Worm (Caenorhabditis elegans) whole organism, young adult: Measurements from ENCODE around the gene F40H3.1.
A peak's percentile ranks its signal among the peaks of the same experiment; 100 is the strongest.

Experiments used
- D2030.7 ChIP-seq: fragments of 200-800 bp; sonication (Bioruptor generic); IDR thresholded peaks from 2 replicates; pipeline ENCODE4 v1.3.6; 2022; ENCODE audit warnings: missing genetic modification reagents, missing genetic modification characterization, missing compliant biosample characterization
- F22D6.2 ChIP-seq: sonication (generic microtip); optimal IDR thresholded peaks from 2 replicates; lab custom pipeline; 2016; ENCODE audit warnings: mild to moderate bottlenecking, missing genetic modification characterization, missing compliant biosample characterization
- F39B2.1 ChIP-seq: fragments of 200-800 bp; sonication (Bioruptor generic); IDR thresholded peaks from 2 replicates; pipeline ENCODE4 v1.3.6; 2022; ENCODE audit warnings: missing genetic modification reagents, missing genetic modification characterization, missing compliant biosample characterization
- F49E8.2 ChIP-seq: sonication (generic microtip); optimal IDR thresholded peaks from 3 replicates; lab custom pipeline; 2017; ENCODE audit warnings: missing genetic modification characterization, mild to moderate bottlenecking, missing compliant biosample characterization, antibody characterized with exemption, moderate library complexity; ENCODE audit not compliant: insufficient read depth
- F57A8.1 ChIP-seq: fragments of 200-800 bp; sonication (Bioruptor generic); optimal IDR thresholded peaks from 2 replicates; lab custom pipeline; 2018; ENCODE audit warnings: mild to moderate bottlenecking, missing genetic modification characterization, moderate library complexity, missing compliant biosample characterization
- K11D2.4 ChIP-seq: fragments of 200-800 bp; sonication (Bioruptor generic); IDR thresholded peaks from 2 replicates; pipeline ENCODE4 v1.3.6; 2022; ENCODE audit warnings: missing genetic modification reagents, missing genetic modification characterization, missing compliant biosample characterization
- T07F8.4 ChIP-seq: sonication (generic microtip); optimal IDR thresholded peaks from 2 replicates; lab custom pipeline; 2016; ENCODE audit warnings: mild to moderate bottlenecking, missing genetic modification characterization, moderate library complexity, missing compliant biosample characterization
- T26A5.8 ChIP-seq: sonication (generic microtip); optimal IDR thresholded peaks from 2 replicates; lab custom pipeline; 2016; ENCODE audit warnings: missing genetic modification characterization, missing compliant biosample characterization
- Y53G8AR.9 ChIP-seq: fragments of 200-800 bp; sonication (Bioruptor generic); conservative IDR thresholded peaks from 2 replicates; pipeline ENCODE4 v1.3.6; 2022; ENCODE audit warnings: missing genetic modification reagents, missing genetic modification characterization, missing compliant biosample characterization
- Y79H2A.3 ChIP-seq: fragments of 200-800 bp; sonication (Bioruptor generic); conservative IDR thresholded peaks from 2 replicates; pipeline ENCODE4 v1.3.6; 2022; ENCODE audit warnings: missing genetic modification reagents, missing genetic modification characterization, missing compliant biosample characterization
- aptf-3 ChIP-seq: fragments of 200-800 bp; sonication (Bioruptor generic); IDR thresholded peaks from 2 replicates; pipeline ENCODE4 v1.3.6; 2022; ENCODE audit warnings: missing genetic modification characterization, missing compliant biosample characterization
- attf-3 ChIP-seq: fragments of 200-800 bp; sonication (Bioruptor generic); conservative IDR thresholded peaks from 2 replicates; pipeline ENCODE4 v1.3.6; 2022; ENCODE audit warnings: missing genetic modification reagents, missing genetic modification characterization, missing compliant biosample characterization
- attf-6 ChIP-seq: fragments of 200-800 bp; sonication (Bioruptor generic); IDR thresholded peaks from 2 replicates; pipeline ENCODE4 v1.3.6; 2022; ENCODE audit warnings: missing genetic modification reagents, missing genetic modification characterization, missing compliant biosample characterization
- bed-1 ChIP-seq: fragments of 200-800 bp; sonication (Bioruptor generic); IDR thresholded peaks from 2 replicates; pipeline ENCODE4 v1.3.6; 2022; ENCODE audit warnings: missing genetic modification reagents, missing genetic modification characterization, missing compliant biosample characterization
- cebp-1 ChIP-seq, 2 experiments: fragments of 200-800 bp in 1 of 2; sonication (Bioruptor generic) in 1 of 2; sonication (generic microtip) in 1 of 2; IDR thresholded peaks in 1 of 2; optimal IDR thresholded peaks in 1 of 2; 2 replicates each; pipeline versions ENCODE4 v1.3.6 to Lab custom; 2017 to 2022; ENCODE audit warnings: missing compliant biosample characterization in 2 of 2, missing genetic modification characterization in 2 of 2, mild to moderate bottlenecking in 1 of 2, missing genetic modification reagents in 1 of 2, moderate library complexity in 1 of 2
- chd-7 ChIP-seq: sonication (generic microtip); optimal IDR thresholded peaks from 2 replicates; lab custom pipeline; 2016; ENCODE audit warnings: mild to moderate bottlenecking, missing genetic modification characterization, moderate library complexity, missing compliant biosample characterization
- dox-1 ChIP-seq: fragments of 200-800 bp; sonication (Bioruptor generic); IDR thresholded peaks from 2 replicates; pipeline ENCODE4 v1.3.6; 2022; ENCODE audit warnings: missing genetic modification reagents, missing genetic modification characterization, missing compliant biosample characterization
- efl-1 ChIP-seq: fragments of 150-350 bp; optimal IDR thresholded peaks from 2 replicates; lab custom pipeline; 2014; ENCODE audit warnings: missing biosample characterization, missing genetic modification reagents, missing genetic modification characterization
- egl-18 ChIP-seq: fragments of 200-800 bp; sonication (Bioruptor generic); IDR thresholded peaks from 2 replicates; pipeline ENCODE4 v1.3.6; 2022; ENCODE audit warnings: missing genetic modification reagents, missing genetic modification characterization, missing compliant biosample characterization
- hlh-12 ChIP-seq: sonication (generic microtip); optimal IDR thresholded peaks from 2 replicates; lab custom pipeline; 2016; ENCODE audit warnings: missing genetic modification characterization, missing compliant biosample characterization
- hlh-26 ChIP-seq: fragments of 200-800 bp; sonication (Bioruptor generic); conservative IDR thresholded peaks from 2 replicates; pipeline ENCODE4 v1.3.6; 2022; ENCODE audit warnings: missing genetic modification reagents, missing genetic modification characterization, missing compliant biosample characterization
- hrde-1 ChIP-seq: sonication (generic microtip); optimal IDR thresholded peaks from 2 replicates; lab custom pipeline; 2016; ENCODE audit warnings: missing genetic modification characterization, mild to moderate bottlenecking, missing compliant biosample characterization, moderate library complexity, missing genotype, missing genetic modification reagents, borderline replicate concordance
- let-607 ChIP-seq, 2 experiments: fragments of 200-800 bp in 1 of 2; sonication (Bioruptor generic) in 1 of 2; sonication (generic microtip) in 1 of 2; optimal IDR thresholded peaks; 2 replicates each; lab custom pipeline; 2016 to 2018; ENCODE audit warnings: mild to moderate bottlenecking in 2 of 2, missing compliant biosample characterization in 2 of 2, missing genetic modification characterization in 2 of 2, moderate library complexity in 2 of 2, missing genotype in 1 of 2
- lin-26 ChIP-seq: fragments of 200-800 bp; sonication (Bioruptor generic); IDR thresholded peaks from 2 replicates; pipeline ENCODE4 v1.3.6; 2022; ENCODE audit warnings: missing genetic modification reagents, missing genetic modification characterization, missing compliant biosample characterization
- lin-54 ChIP-seq: fragments of 200-800 bp; sonication (Bioruptor generic); optimal IDR thresholded peaks from 2 replicates; lab custom pipeline; 2018; ENCODE audit warnings: mild to moderate bottlenecking, missing genetic modification characterization, missing compliant biosample characterization
- madf-6 ChIP-seq: fragments of 200-800 bp; sonication (Bioruptor generic); IDR thresholded peaks from 2 replicates; pipeline ENCODE4 v1.3.6; 2022; ENCODE audit warnings: missing genetic modification reagents, missing genetic modification characterization, missing compliant biosample characterization
- madf-8 ChIP-seq: fragments of 200-800 bp; sonication (Bioruptor generic); conservative IDR thresholded peaks from 2 replicates; pipeline ENCODE4 v1.3.6; 2022; ENCODE audit warnings: missing genetic modification reagents, missing genetic modification characterization, missing compliant biosample characterization
- nfyb-1 ChIP-seq: fragments of 200-800 bp; sonication (Bioruptor generic); IDR thresholded peaks from 2 replicates; pipeline ENCODE4 v1.3.6; 2022; ENCODE audit warnings: missing genetic modification reagents, missing genetic modification characterization, missing compliant biosample characterization
- nhr-27 ChIP-seq: fragments of 200-800 bp; sonication (Bioruptor generic); optimal IDR thresholded peaks from 2 replicates; lab custom pipeline; 2018; ENCODE audit warnings: mild to moderate bottlenecking, missing genetic modification characterization, moderate library complexity, missing compliant biosample characterization
- nhr-80 ChIP-seq: sonication (generic microtip); optimal IDR thresholded peaks from 2 replicates; lab custom pipeline; 2016; ENCODE audit warnings: missing genetic modification characterization, missing compliant biosample characterization
- nhr-90 ChIP-seq: sonication (generic microtip); optimal IDR thresholded peaks from 2 replicates; lab custom pipeline; 2016; ENCODE audit warnings: missing genotype, mild to moderate bottlenecking, missing genetic modification characterization, missing compliant biosample characterization
- pha-4 ChIP-seq: fragments of 150-350 bp; sonication (generic microtip); optimal IDR thresholded peaks from 2 replicates; lab custom pipeline; 2014; ENCODE audit warnings: missing biosample characterization, missing genetic modification reagents, missing genetic modification characterization
- rpc-1 ChIP-seq, 2 experiments: fragments of 150-350 bp in 1 of 2; sonication (generic microtip) in 1 of 2; optimal IDR thresholded peaks; 2 replicates each; lab custom pipeline; 2014 to 2018; ENCODE audit warnings: missing biosample characterization in 1 of 2, missing genetic modification characterization in 1 of 2, missing genetic modification reagents in 1 of 2, missing genotype in 1 of 2
- sea-2 ChIP-seq: fragments of 200-800 bp; sonication (Bioruptor generic); IDR thresholded peaks from 2 replicates; pipeline ENCODE4 v1.3.6; 2022; ENCODE audit warnings: missing genetic modification characterization, missing compliant biosample characterization
- snpc-3.4 ChIP-seq: sonication (generic microtip); optimal IDR thresholded peaks from 2 replicates; lab custom pipeline; 2017; ENCODE audit warnings: missing genetic modification characterization, mild to moderate bottlenecking, missing compliant biosample characterization, antibody characterized with exemption, moderate library complexity, missing genotype, missing genetic modification reagents
- snpc-4 ChIP-seq, 5 experiments: fragments of 150-350 bp in 1 of 5; sonication (generic microtip) in 4 of 5; optimal IDR thresholded peaks; 2 replicates each; lab custom pipeline; 2014 to 2018; ENCODE audit warnings: missing genetic modification characterization in 5 of 5, missing biosample characterization in 3 of 5, antibody characterized with exemption in 2 of 5, mild to moderate bottlenecking in 2 of 5, missing compliant biosample characterization in 2 of 5, missing genotype in 2 of 5, moderate library complexity in 2 of 5, missing genetic modification reagents in 1 of 5
- tbp1 ChIP-seq: fragments of 200-800 bp; sonication (Bioruptor generic); optimal IDR thresholded peaks from 2 replicates; lab custom pipeline; 2018; ENCODE audit warnings: mild to moderate bottlenecking, missing genetic modification characterization, missing compliant biosample characterization
- xnd-1 ChIP-seq: sonication (generic microtip); optimal IDR thresholded peaks from 2 replicates; lab custom pipeline; 2016; ENCODE audit warnings: missing genotype, missing genetic modification reagents, missing genetic modification characterization, missing compliant biosample characterization
- zfh-2 ChIP-seq: fragments of 200-800 bp; sonication (Bioruptor generic); conservative IDR thresholded peaks from 2 replicates; pipeline ENCODE4 v1.3.6; 2022; ENCODE audit warnings: missing genetic modification reagents, missing genetic modification characterization, missing compliant biosample characterization
- ztf-26 ChIP-seq: sonication (generic microtip); optimal IDR thresholded peaks from 2 replicates; lab custom pipeline; 2017; ENCODE audit warnings: missing genetic modification characterization, missing compliant biosample characterization

The F40H3.1 gene

DNA sequence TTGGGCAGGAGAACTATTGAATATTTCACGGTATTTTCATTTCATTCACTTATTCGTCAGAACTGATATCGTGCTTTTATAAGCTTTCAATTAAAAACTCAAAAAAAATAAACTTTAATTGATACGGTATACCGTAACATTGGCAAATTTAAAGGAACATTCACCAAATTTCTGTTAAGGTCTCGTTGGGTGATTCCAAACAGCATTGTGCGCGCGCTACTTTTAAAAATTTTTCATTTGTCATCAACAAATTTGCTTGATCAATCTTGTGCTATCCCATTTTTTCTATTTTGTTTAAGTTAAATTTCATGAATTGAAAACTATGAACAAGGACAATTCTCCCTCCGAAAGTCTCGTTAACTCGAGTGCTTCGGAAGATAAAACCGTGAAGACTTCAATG, 18.8 kb downstream of the F40H3.1 start, which contains the start of gene szy-4 (continued):
- TF ChIP-seq D2030.7 (GFP tag; lab: Robert Waterston, UW) = peak; percentile 53
- no peak for TF ChIP-seq rpc-1 (optimal IDR thresholded peaks at IDR 0.05; lab: Kevin White, UChicago)
- no peak for TF ChIP-seq rpc-1 (tag; optimal IDR thresholded peaks at IDR 0.05; lab: Kevin White, UChicago)
- TF ChIP-seq Y79H2A.3 (GFP tag; lab: Robert Waterston, UW) = no peak
- no peak for TF ChIP-seq nfyb-1 (GFP tag; lab: Robert Waterston, UW)
- TF ChIP-seq dox-1 (GFP tag; lab: Robert Waterston, UW) = no peak
- TF ChIP-seq egl-18 (GFP tag; lab: Robert Waterston, UW) = no peak
- TF ChIP-seq efl-1 (GFP tag; lab: Kevin White, UChicago) = peak; percentile 89
- TF ChIP-seq nhr-80 (tag; lab: Kevin White, UChicago) = no peak
- peak; percentile 71 for TF ChIP-seq madf-8 (GFP tag; lab: Robert Waterston, UW)
- peak; percentile 89 for TF ChIP-seq madf-6
- TF ChIP-seq bed-1 = no peak
- TF ChIP-seq T07F8.4 (tag; lab: Kevin White, UChicago) = no peak
- no peak for TF ChIP-seq T26A5.8 (tag; lab: Kevin White, UChicago)
- no peak for TF ChIP-seq hlh-12 (tag; lab: Kevin White, UChicago)
- peak; percentile 68 for TF ChIP-seq xnd-1
- TF ChIP-seq hrde-1 (tag; lab: Kevin White, UChicago) = no peak
- no peak for TF ChIP-seq attf-3 (GFP tag; lab: Robert Waterston, UW)
- TF ChIP-seq let-607 (tag; optimal IDR thresholded peaks at IDR 0.05; lab: Kevin White, UChicago) = no peak
- no peak for TF ChIP-seq K11D2.4 (GFP tag; lab: Robert Waterston, UW)
- no peak for TF ChIP-seq hlh-26
- no peak for TF ChIP-seq lin-26 (GFP tag; lab: Robert Waterston, UW)
- TF ChIP-seq F57A8.1 (GFP tag; lab: Kevin White, UChicago) = no peak
- no peak for TF ChIP-seq chd-7 (tag; lab: Kevin White, UChicago)
- no peak for TF ChIP-seq cebp-1 (GFP tag; IDR thresholded peaks at IDR 0.05; lab: Robert Waterston, UW)
- no peak for TF ChIP-seq cebp-1 (tag; optimal IDR thresholded peaks at IDR 0.05; lab: Kevin White, UChicago)
- TF ChIP-seq Y53G8AR.9 (GFP tag; lab: Robert Waterston, UW) = no peak
- no peak for TF ChIP-seq nhr-27 (tag; lab: Kevin White, UChicago)
- no peak for TF ChIP-seq F39B2.1 (GFP tag; lab: Robert Waterston, UW)
- no peak for TF ChIP-seq zfh-2 (GFP tag; lab: Robert Waterston, UW)
- no peak for TF ChIP-seq aptf-3 (GFP tag; lab: Robert Waterston, UW)
- no peak for TF ChIP-seq snpc-3.4 (tag; lab: Kevin White, UChicago)
- TF ChIP-seq F22D6.2 (tag; lab: Kevin White, UChicago) = no peak
- no peak for TF ChIP-seq F49E8.2 (tag; lab: Kevin White, UChicago)
- TF ChIP-seq lin-54 (GFP tag; lab: Kevin White, UChicago) = peak; percentile 54
- no peak for TF ChIP-seq snpc-4 (GFP tag; optimal IDR thresholded peaks at IDR 0.05; lab: Kevin White, UChicago)
- TF ChIP-seq snpc-4 (tag; optimal IDR thresholded peaks at IDR 0.05; lab: Kevin White, UChicago) = no peak
- no peak for TF ChIP-seq tbp1 (GFP tag; lab: Kevin White, UChicago)
- TF ChIP-seq pha-4 (tag; lab: Kevin White, UChicago) = no peak
- TF ChIP-seq ztf-26 (tag; lab: Kevin White, UChicago) = no peak
- TF ChIP-seq nhr-90 = no peak
- TF ChIP-seq sea-2 (GFP tag; lab: Robert Waterston, UW) = no peak
- no peak for TF ChIP-seq attf-6 (GFP tag; lab: Robert Waterston, UW)
